Worm (Caenorhabditis elegans): Measurements from ENCODE around the gene apm-3.

ce11 chrX:982598-982997, 27.8 kb downstream of the apm-3 start:
- TF ChIP-seq med-1 (GFP tag; optimal IDR thresholded peaks at IDR 0.05; ENCODE audit: insufficient read depth) (no peak), ztf-23 (GFP tag; IDR thresholded peaks at IDR 0.05) (no peak), tab-1 (GFP tag; IDR thresholded peaks at IDR 0.05) (no peak), flt-1 (GFP tag; IDR thresholded peaks at IDR 0.05) (no peak), cog-1 (tag; optimal IDR thresholded peaks at IDR 0.05) (no peak), T22C8.4 (GFP tag; IDR thresholded peaks at IDR 0.05) (no peak), ref-1 (GFP tag; conservative IDR thresholded peaks at IDR 0.05) (no peak), ztf-29 (GFP tag; IDR thresholded peaks at IDR 0.05) (no peak)

Data from whole organism, midembryonic.